Fruit fly (Drosophila melanogaster) whole organism, pupa: Measurements from ENCODE around the gene sinah.
A peak's percentile ranks its signal among the peaks of the same experiment; 100 is the strongest.

Experiments
- CG12605 ChIP-seq: fragments of 200-800 bp; sonication (Bioruptor generic); IDR thresholded peaks from 2 replicates; pipeline ENCODE4 v1.3.6; 2022; ENCODE audit warnings: missing biosample characterization, missing genetic modification characterization
- CG13204 ChIP-seq: fragments of 200-800 bp; sonication (Bioruptor generic); optimal IDR thresholded peaks from 2 replicates; lab custom pipeline; 2018; ENCODE audit warnings: missing biosample characterization, mild to moderate bottlenecking, missing genetic modification characterization, moderate library complexity
- CG14655 ChIP-seq: fragments of 200-800 bp; sonication (Bioruptor generic); optimal IDR thresholded peaks from 3 replicates; lab custom pipeline; 2017; ENCODE audit warnings: mild to moderate bottlenecking, missing biosample characterization, missing genetic modification reagents, missing genetic modification characterization
- CG15710 ChIP-seq: fragments of 200-800 bp; sonication (Bioruptor generic); optimal IDR thresholded peaks from 2 replicates; lab custom pipeline; 2018; ENCODE audit warnings: missing biosample characterization, mild to moderate bottlenecking, missing genetic modification characterization, moderate library complexity
- CG17806 ChIP-seq: fragments of 200-800 bp; sonication (Bioruptor generic); optimal IDR thresholded peaks from 2 replicates; lab custom pipeline; 2018; ENCODE audit warnings: missing biosample characterization, mild to moderate bottlenecking, missing genetic modification characterization, moderate library complexity
- CG32121 ChIP-seq: fragments of 200-800 bp; sonication (Bioruptor generic); IDR thresholded peaks from 2 replicates; pipeline ENCODE4 v1.3.6; 2022; ENCODE audit warnings: missing biosample characterization, missing genetic modification characterization
- CG34367 ChIP-seq: fragments of 200-800 bp; sonication (Bioruptor generic); optimal IDR thresholded peaks from 2 replicates; lab custom pipeline; 2018; ENCODE audit warnings: missing biosample characterization, mild to moderate bottlenecking, missing genetic modification characterization
- CG4496 ChIP-seq: fragments of 200-800 bp; sonication (Bioruptor generic); IDR thresholded peaks from 3 replicates; pipeline ENCODE4 v1.3.6; 2022; ENCODE audit warnings: missing biosample characterization, missing genetic modification characterization
- CG8159 ChIP-seq: fragments of 200-800 bp; sonication (Bioruptor generic); optimal IDR thresholded peaks from 3 replicates; lab custom pipeline; 2018; ENCODE audit warnings: missing biosample characterization, mild to moderate bottlenecking, missing genetic modification characterization, moderate library complexity
- CG8301 ChIP-seq: fragments of 200-800 bp; sonication (Bioruptor generic); optimal IDR thresholded peaks from 2 replicates; lab custom pipeline; 2018; ENCODE audit warnings: missing biosample characterization, mild to moderate bottlenecking, missing genetic modification characterization
- CG9948 ChIP-seq: fragments of 200-800 bp; sonication (Bioruptor generic); optimal IDR thresholded peaks from 2 replicates; lab custom pipeline; 2018; ENCODE audit warnings: missing biosample characterization, mild to moderate bottlenecking, missing genetic modification characterization, moderate library complexity
- D1 ChIP-seq: fragments of 200-800 bp; sonication (Bioruptor generic); optimal IDR thresholded peaks from 2 replicates; lab custom pipeline; 2018; ENCODE audit warnings: missing biosample characterization, mild to moderate bottlenecking, missing genetic modification characterization, moderate library complexity
- EcR ChIP-seq: fragments of 200-800 bp; sonication (Bioruptor generic); optimal IDR thresholded peaks from 3 replicates; lab custom pipeline; 2019; ENCODE audit warnings: missing biosample characterization, missing genetic modification characterization, mild to moderate bottlenecking, moderate library complexity, missing genetic modification reagents
- Ets98B ChIP-seq: fragments of 200-800 bp; sonication (Bioruptor generic); IDR thresholded peaks from 2 replicates; pipeline ENCODE4 v1.3.6; 2022; ENCODE audit warnings: missing biosample characterization, missing genetic modification characterization
- Pif1A ChIP-seq: fragments of 200-800 bp; sonication (Bioruptor generic); optimal IDR thresholded peaks from 3 replicates; lab custom pipeline; 2016; ENCODE audit warnings: missing biosample characterization, missing genetic modification characterization
- Pif1B ChIP-seq: fragments of 200-800 bp; sonication (Bioruptor generic); optimal IDR thresholded peaks from 3 replicates; lab custom pipeline; 2016; ENCODE audit warnings: missing biosample characterization, missing genetic modification characterization
- Snoo ChIP-seq: fragments of 200-800 bp; sonication (Bioruptor generic); optimal IDR thresholded peaks from 3 replicates; lab custom pipeline; 2017; ENCODE audit warnings: missing biosample characterization, mild to moderate bottlenecking, missing genetic modification characterization, inconsistent platforms
- fd96Ca ChIP-seq: fragments of 200-800 bp; sonication (Bioruptor generic); IDR thresholded peaks from 3 replicates; pipeline ENCODE4 v1.3.6; 2022; ENCODE audit warnings: missing biosample characterization, missing genetic modification characterization
- gl ChIP-seq: fragments of 200-800 bp; sonication (Bioruptor generic); optimal IDR thresholded peaks from 2 replicates; lab custom pipeline; 2018; ENCODE audit warnings: missing biosample characterization, mild to moderate bottlenecking, missing genetic modification characterization
- rn ChIP-seq: fragments of 200-800 bp; sonication (Bioruptor generic); IDR thresholded peaks from 2 replicates; pipeline ENCODE4 v1.3.6; 2022; ENCODE audit warnings: missing biosample characterization, missing genetic modification characterization

The sinah gene

DNA sequence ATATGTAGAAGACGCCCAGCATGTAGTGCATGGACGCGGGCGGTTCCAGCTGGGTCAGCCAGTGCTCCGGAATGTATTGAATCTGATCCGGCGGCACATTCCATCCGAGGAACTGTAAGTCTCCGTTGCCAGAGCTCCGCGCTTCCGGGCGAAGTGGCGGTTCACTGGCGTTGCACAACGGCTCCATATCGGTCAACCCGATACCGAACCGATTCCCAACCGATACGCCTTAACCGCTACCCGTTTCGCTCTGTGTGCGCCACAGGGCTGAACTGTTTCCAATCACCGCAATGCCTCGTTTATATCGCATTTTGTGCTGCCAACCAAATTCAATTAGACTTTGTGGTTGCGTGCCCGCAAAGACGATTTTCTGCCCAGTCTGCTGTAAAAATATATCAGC, 3.4 kb downstream of the sinah start, which contains the start of gene Rh4:
Gene Rh4, minus strand, starts transcription at position 234 of the 400 bp plus-strand sequence.
- TF ChIP-seq Pif1B (GFP tag; lab: Kevin White, UChicago) = no peak
- TF ChIP-seq, all 21 proteins: peak for 0

DNA sequence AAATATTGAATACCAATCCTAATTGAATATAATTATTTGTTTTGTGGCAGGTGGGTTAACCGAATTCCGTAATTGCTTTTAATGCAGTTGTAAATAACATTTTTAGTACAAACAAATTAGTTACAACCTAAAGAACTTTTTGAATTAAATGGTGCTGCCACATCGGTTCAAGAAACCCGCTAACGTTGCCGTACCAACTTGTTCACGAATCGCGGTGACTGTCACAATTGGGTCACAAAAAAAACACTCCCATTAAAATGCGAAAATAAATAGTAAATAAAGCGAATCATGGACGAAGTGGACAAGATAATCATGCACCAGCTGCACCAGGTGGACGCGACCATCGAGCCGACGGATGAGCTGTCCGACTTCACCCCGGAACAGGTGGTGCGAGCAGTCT, 4.1 kb downstream of the sinah start, which contains the start of gene CG9951:
Gene CG9951, plus strand, starts transcription at position 207 of the 400 bp plus-strand sequence.
- TF ChIP-seq CG34367 (no peak), Pif1B (GFP tag; lab: Kevin White, UChicago) (no peak), CG12605 (no peak), CG4496 (GFP tag; lab: Robert Waterston, UW) (no peak), gl (tag; lab: Kevin White, UChicago) (no peak), CG17806 (tag; lab: Kevin White, UChicago) (no peak), CG14655 (GFP tag; lab: Kevin White, UChicago) (no peak), CG32121 (GFP tag; lab: Robert Waterston, UW) (no peak)

DNA sequence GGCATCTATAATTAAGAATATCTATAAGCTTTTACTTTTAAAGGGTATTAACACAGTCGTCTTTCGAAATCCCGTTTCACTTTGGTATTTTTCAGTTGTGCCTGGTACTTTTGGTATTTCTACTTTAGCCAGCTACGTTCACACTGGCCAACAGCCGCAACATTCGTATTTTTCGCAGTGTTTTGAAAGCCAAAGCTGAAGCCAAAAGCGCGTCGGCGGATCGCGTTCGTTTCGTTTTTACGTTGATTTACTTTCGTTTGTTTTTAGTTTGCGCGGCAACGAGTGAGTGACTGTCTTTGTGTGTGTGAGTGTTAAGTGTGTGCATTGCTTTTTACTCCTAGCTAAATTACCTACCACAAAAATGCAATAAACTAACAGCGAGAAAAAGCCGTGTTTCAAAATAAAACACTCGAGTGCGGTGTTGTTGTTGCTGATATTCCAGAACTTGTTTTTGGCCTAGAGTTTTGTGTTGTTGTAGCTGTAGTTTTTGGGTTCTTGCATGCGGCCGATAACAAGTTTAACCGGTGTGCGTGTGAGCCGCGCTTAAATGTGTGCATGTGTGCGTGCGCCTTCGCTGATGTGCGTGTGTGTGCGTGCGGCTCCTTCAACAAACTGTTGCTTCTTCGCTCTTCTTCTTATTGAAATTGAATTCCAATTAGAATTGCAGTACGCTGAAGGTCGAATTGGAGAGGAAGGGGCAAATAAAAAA, 6.4 kb downstream of the sinah start, which contains the start of gene Lmpt:
Gene Lmpt, plus strand, starts transcription at position 173 of the 709 bp plus-strand sequence.
- TF ChIP-seq CG34367 = no peak
- peak; percentile 3 for TF ChIP-seq D1 (tag; lab: Kevin White, UChicago)
- no peak for TF ChIP-seq Pif1A (GFP tag; lab: Kevin White, UChicago)
- TF ChIP-seq CG8301 (tag; lab: Kevin White, UChicago) = no peak
- TF ChIP-seq CG17806 (tag; lab: Kevin White, UChicago) = no peak
- TF ChIP-seq CG12605 = peak; percentile 29; the same call in 1 of the 2 replicates
- TF ChIP-seq EcR (GFP tag; lab: Kevin White, UChicago) = peak; percentile 90
- no peak for TF ChIP-seq rn (GFP tag; lab: Robert Waterston, UW)
- no peak for TF ChIP-seq Snoo (tag; lab: Kevin White, UChicago)
- TF ChIP-seq CG14655 (GFP tag; lab: Kevin White, UChicago) = no peak
- TF ChIP-seq CG15710 (tag; lab: Kevin White, UChicago) = no peak
- TF ChIP-seq, all 21 proteins: peak for 3

DNA sequence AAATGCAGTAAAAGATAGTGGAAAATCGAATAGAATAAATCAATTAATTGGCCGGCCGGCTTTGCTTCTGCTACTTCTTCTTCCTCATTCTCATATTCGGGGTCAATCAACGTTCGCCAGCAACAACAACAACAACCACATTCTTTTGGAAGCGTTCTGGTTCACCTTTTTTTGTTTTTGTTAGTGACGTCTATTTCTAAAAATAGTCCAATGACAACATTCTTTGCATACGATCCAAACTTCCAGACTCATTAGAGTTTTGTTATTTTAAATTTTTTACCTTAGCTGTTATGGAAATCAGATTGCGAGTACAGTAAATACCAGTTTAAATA, 6.9 kb downstream of the sinah start:
- no peak for TF ChIP-seq CG14655 (GFP tag; lab: Kevin White, UChicago)
- no peak for TF ChIP-seq Snoo (tag; lab: Kevin White, UChicago)
- TF ChIP-seq gl (tag; lab: Kevin White, UChicago) = no peak
- TF ChIP-seq CG17806 (tag; lab: Kevin White, UChicago) = no peak
- TF ChIP-seq Pif1A (GFP tag; lab: Kevin White, UChicago) = no peak
- TF ChIP-seq CG8159 (tag; lab: Kevin White, UChicago) = no peak
- TF ChIP-seq, all 21 proteins: peak for 0

DNA sequence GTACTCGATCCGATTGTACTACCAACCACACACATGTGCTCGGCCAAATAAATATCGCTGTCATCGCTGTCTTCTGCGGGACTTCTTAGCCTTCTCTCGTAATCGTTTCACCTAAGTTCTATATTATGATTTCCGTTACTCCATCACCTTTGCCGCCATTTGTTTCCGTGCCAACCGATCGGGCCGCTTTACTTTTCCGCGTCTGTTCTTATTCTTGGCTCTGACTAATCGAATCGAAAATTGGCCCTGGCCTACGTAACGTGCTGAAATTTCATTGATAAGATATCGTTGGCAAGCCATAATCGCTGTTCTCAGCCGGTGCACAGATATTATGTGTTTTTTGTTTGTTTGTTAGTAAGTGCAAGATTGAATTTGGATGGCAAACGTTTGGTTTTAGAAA, 8.3 kb downstream of the sinah start:
- TF ChIP-seq CG14655 (GFP tag; lab: Kevin White, UChicago) (no peak), CG8301 (tag; lab: Kevin White, UChicago) (no peak), CG13204 (GFP tag; lab: Kevin White, UChicago) (no peak), Pif1A (GFP tag; lab: Kevin White, UChicago) (no peak), CG12605 (no peak), CG17806 (tag; lab: Kevin White, UChicago) (no peak), CG4496 (GFP tag; lab: Robert Waterston, UW) (no peak), CG32121 (GFP tag; lab: Robert Waterston, UW) (no peak), CG9948 (tag; lab: Kevin White, UChicago) (no peak)

DNA sequence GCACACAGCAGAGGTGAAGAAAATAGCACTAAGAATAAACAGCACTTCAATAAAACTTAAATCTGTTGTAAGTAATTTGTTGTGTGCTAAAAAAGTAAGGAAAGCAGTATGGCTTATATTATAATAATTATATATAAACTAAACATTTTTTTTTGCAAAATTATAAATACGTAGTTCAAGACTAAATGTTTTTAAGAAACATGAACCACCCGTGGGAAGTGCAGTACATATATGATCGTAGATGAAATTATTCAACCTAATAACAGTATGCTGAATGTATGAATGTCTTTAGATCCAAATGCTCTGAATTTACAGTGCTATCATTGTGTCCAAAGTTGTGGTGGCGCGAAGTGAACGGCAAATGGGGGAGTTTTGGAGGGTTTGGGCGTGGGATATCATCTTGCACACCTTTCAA, 11.8 kb downstream of the sinah start:
- TF ChIP-seq Snoo (tag; lab: Kevin White, UChicago) (no peak), CG8301 (tag; lab: Kevin White, UChicago) (peak; percentile 16), CG14655 (GFP tag; lab: Kevin White, UChicago) (peak; percentile 38)

DNA sequence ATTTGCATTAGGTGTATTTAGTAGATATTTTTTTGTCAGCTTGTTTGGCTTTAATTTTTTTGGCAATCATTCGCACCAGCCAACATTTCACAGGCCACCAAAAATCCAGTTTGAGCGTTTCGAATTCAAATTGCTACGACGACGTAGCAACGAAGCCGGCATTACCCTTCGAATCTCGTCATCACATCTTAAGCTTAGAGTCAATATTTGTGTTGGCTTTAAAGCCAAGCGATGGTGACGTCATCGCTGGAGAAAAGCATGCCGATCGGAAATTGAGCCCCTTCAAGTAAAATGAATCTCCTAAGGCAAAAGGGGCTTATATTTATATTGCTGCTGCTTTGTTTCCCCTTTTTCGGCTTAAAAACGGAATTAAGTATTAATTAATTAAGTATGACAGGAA, 12.8 kb downstream of the sinah start:
- TF ChIP-seq CG8301 (tag; lab: Kevin White, UChicago) (no peak), CG4496 (GFP tag; lab: Robert Waterston, UW) (no peak), CG15710 (tag; lab: Kevin White, UChicago) (no peak), EcR (GFP tag; lab: Kevin White, UChicago) (no peak), rn (GFP tag; lab: Robert Waterston, UW) (no peak), CG17806 (tag; lab: Kevin White, UChicago) (no peak), CG8159 (tag; lab: Kevin White, UChicago) (no peak), Ets98B (GFP tag; lab: Robert Waterston, UW) (no peak), gl (tag; lab: Kevin White, UChicago) (no peak), CG32121 (GFP tag; lab: Robert Waterston, UW) (no peak), CG34367 (no peak), fd96Ca (GFP tag; lab: Robert Waterston, UW) (no peak)
